Worm (Caenorhabditis elegans) whole organism, late embryonic: ENCODE results near the gene prx-12.

Experiments
- ama-1 ChIP-seq: fragments of 150-350 bp; optimal IDR thresholded peaks from 2 replicates; lab custom pipeline; 2014
- che-1 ChIP-seq: sonication (generic microtip); optimal IDR thresholded peaks from 2 replicates; lab custom pipeline; 2016; ENCODE audit warnings: mild to moderate bottlenecking, missing genetic modification characterization, missing compliant biosample characterization
- elt-4 ChIP-seq: sonication (generic microtip); optimal IDR thresholded peaks from 2 replicates; lab custom pipeline; 2016; ENCODE audit warnings: missing genetic modification characterization, missing compliant biosample characterization
- ets-4 ChIP-seq: sonication (generic microtip); optimal IDR thresholded peaks from 2 replicates; lab custom pipeline; 2016; ENCODE audit warnings: missing genetic modification characterization, missing compliant biosample characterization
- tbx-2 ChIP-seq: sonication (generic microtip); optimal IDR thresholded peaks from 2 replicates; lab custom pipeline; 2016; ENCODE audit warnings: missing genetic modification characterization, missing compliant biosample characterization

ce11 chrX:11384534-11385441 is 8.3 kb upstream of the prx-12 start, which contains the start of the genes F08B12.11 and prmn-1:
- TF ChIP-seq elt-4 (tag; lab: Kevin White, UChicago) (no peak), ama-1 (lab: Kevin White, UChicago) (no peak), che-1 (tag; lab: Kevin White, UChicago) (no peak), ets-4 (tag; lab: Kevin White, UChicago) (no peak), tbx-2 (tag; lab: Kevin White, UChicago) (peak; percentile 26)
